Fruit fly (Drosophila melanogaster): ENCODE results near the gene CG3704.

DNA sequence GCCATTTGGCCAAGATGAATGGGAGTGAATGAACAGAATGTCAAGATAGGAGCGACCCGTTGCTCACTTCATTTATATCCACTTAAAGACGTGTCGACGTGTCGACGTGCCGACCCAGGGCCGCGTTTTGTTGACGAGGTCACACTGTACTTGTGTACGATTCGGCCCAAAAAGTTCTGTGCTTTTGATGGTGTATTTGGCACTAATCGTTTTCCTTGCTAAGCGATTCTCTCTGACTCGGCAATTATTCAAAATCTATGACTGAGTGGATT is 7.6 kb upstream of the CG3704 start:
- no peak for TF ChIP-seq psq (optimal IDR thresholded peaks at IDR 0.05)
- no peak for TF ChIP-seq CG8478 (optimal IDR thresholded peaks at IDR 0.05)
- TF ChIP-seq Dll (optimal IDR thresholded peaks at IDR 0.05): no peak
- TF ChIP-seq usp (GFP tag; optimal IDR thresholded peaks at IDR 0.05): no peak
- TF ChIP-seq pan (optimal IDR thresholded peaks at IDR 0.05): no peak
- TF ChIP-seq EcR (GFP tag; optimal IDR thresholded peaks at IDR 0.05): no peak
